Worm (Caenorhabditis elegans): ENCODE data around the gene srbc-67.

DNA sequence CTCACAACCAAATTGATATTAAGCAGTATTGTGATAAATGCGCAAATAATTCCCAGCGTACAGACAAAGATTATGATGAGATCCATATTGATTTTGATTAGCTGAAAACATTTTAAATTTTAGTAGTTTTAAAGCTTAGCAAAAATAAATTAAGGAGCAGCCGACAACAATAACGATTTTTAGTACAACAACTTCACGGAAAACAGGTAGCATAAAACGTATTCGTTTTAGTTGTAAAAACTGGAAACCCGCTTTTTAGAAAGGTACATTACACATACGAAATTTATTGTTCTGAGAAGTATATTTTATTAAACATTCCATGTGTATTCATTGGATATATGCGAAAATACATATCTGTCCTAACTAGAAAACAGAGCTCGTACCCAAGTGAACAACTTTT lies 50.6 kb downstream of the srbc-67 start, which contains the start of gene srbc-36:
- TF ChIP-seq him-1 (tag; optimal IDR thresholded peaks at IDR 0.05) (no peak), W03F9.2 (tag; optimal IDR thresholded peaks at IDR 0.05) (no peak)

Data from whole organism, L4/young adult.